Worm (Caenorhabditis elegans): ENCODE measurements around the gene nhr-198.

- TF ChIP-seq pqm-1 (tag; optimal IDR thresholded peaks at IDR 0.05) (no peak), elt-1 (tag; optimal IDR thresholded peaks at IDR 0.05) (no peak), nhr-28 (tag; optimal IDR thresholded peaks at IDR 0.05) (no peak), skn-1 (tag; optimal IDR thresholded peaks at IDR 0.05) (no peak), nfya-1 (tag; optimal IDR thresholded peaks at IDR 0.05; ENCODE audit: insufficient read depth) (no peak), zag-1 (tag; optimal IDR thresholded peaks at IDR 0.05) (no peak), pha-4 (tag; optimal IDR thresholded peaks at IDR 0.05) (no peak), nhr-11 (tag; optimal IDR thresholded peaks at IDR 0.05) (no peak), fkh-2 (tag; optimal IDR thresholded peaks at IDR 0.05) (no peak)
Measured at ce11 chrV:15733020-15733419, 39.2 kb downstream of the nhr-198 start.

Data from whole organism, L3 larva.